Worm (Caenorhabditis elegans) whole organism, young adult: ENCODE measurements around the gene srbc-13.
A peak's percentile ranks its signal among the peaks of the same experiment; 100 is the strongest.
"Not testable (repeated sequence)": the region's sequence is repeated elsewhere in the genome, so short reads cannot be mapped to it uniquely, and the experiment has no call there.

Experiments used
- B0035.1 ChIP-seq: sonication (generic microtip); optimal IDR thresholded peaks from 2 replicates; lab custom pipeline; 2016; ENCODE audit warnings: missing genetic modification characterization, mild to moderate bottlenecking, missing compliant biosample characterization, missing genotype, missing genetic modification reagents
- C17E4.6 ChIP-seq: fragments of 200-800 bp; sonication (Bioruptor generic); IDR thresholded peaks from 2 replicates; pipeline ENCODE4 v1.3.6; 2022; ENCODE audit warnings: missing genetic modification reagents, missing genetic modification characterization, missing compliant biosample characterization
- D2030.7 ChIP-seq: fragments of 200-800 bp; sonication (Bioruptor generic); IDR thresholded peaks from 2 replicates; pipeline ENCODE4 v1.3.6; 2022; ENCODE audit warnings: missing genetic modification reagents, missing genetic modification characterization, missing compliant biosample characterization
- F39B2.1 ChIP-seq: fragments of 200-800 bp; sonication (Bioruptor generic); IDR thresholded peaks from 2 replicates; pipeline ENCODE4 v1.3.6; 2022; ENCODE audit warnings: missing genetic modification reagents, missing genetic modification characterization, missing compliant biosample characterization
- F52B5.7 ChIP-seq: sonication (generic microtip); optimal IDR thresholded peaks from 2 replicates; lab custom pipeline; 2016; ENCODE audit warnings: mild to moderate bottlenecking, missing genetic modification characterization, missing compliant biosample characterization
- T26A5.8 ChIP-seq: sonication (generic microtip); optimal IDR thresholded peaks from 2 replicates; lab custom pipeline; 2016; ENCODE audit warnings: missing genetic modification characterization, missing compliant biosample characterization
- Y53F4B.3 ChIP-seq: fragments of 200-800 bp; sonication (Bioruptor generic); IDR thresholded peaks from 2 replicates; pipeline ENCODE4 v1.3.6; 2022; ENCODE audit warnings: missing genetic modification reagents, missing genetic modification characterization, missing compliant biosample characterization
- Y53G8AR.9 ChIP-seq: fragments of 200-800 bp; sonication (Bioruptor generic); conservative IDR thresholded peaks from 2 replicates; pipeline ENCODE4 v1.3.6; 2022; ENCODE audit warnings: missing genetic modification reagents, missing genetic modification characterization, missing compliant biosample characterization
- Y56A3A.18 ChIP-seq: fragments of 200-800 bp; sonication (Bioruptor generic); IDR thresholded peaks from 2 replicates; pipeline ENCODE4 v1.3.6; 2022; ENCODE audit warnings: missing genetic modification reagents, missing genetic modification characterization, missing compliant biosample characterization
- Y67H2A.10 ChIP-seq: fragments of 200-800 bp; sonication (Bioruptor generic); conservative IDR thresholded peaks from 2 replicates; pipeline ENCODE4 v1.3.6; 2022; ENCODE audit warnings: missing genetic modification reagents, missing genetic modification characterization, missing compliant biosample characterization
- ama-1 ChIP-seq, 3 experiments: fragments of 150-350 bp in 1 of 3; sonication (generic microtip) in 2 of 3; optimal IDR thresholded peaks; 2 replicates each; lab custom pipeline; 2014 to 2018; ENCODE audit warnings: missing biosample characterization in 2 of 3, missing genetic modification characterization in 2 of 3, missing genetic modification reagents in 2 of 3
- aptf-2 ChIP-seq: fragments of 200-800 bp; sonication (Bioruptor generic); conservative IDR thresholded peaks from 2 replicates; pipeline ENCODE4 v1.3.6; 2022; ENCODE audit warnings: missing genetic modification reagents, missing genetic modification characterization, missing compliant biosample characterization
- atf-7 ChIP-seq: sonication (generic microtip); optimal IDR thresholded peaks from 2 replicates; lab custom pipeline; 2017; ENCODE audit warnings: mild to moderate bottlenecking, missing genetic modification characterization, missing compliant biosample characterization
- bed-1 ChIP-seq: fragments of 200-800 bp; sonication (Bioruptor generic); IDR thresholded peaks from 2 replicates; pipeline ENCODE4 v1.3.6; 2022; ENCODE audit warnings: missing genetic modification reagents, missing genetic modification characterization, missing compliant biosample characterization
- ceh-100 ChIP-seq: fragments of 200-800 bp; sonication (Bioruptor generic); IDR thresholded peaks from 2 replicates; pipeline ENCODE4 v1.3.6; 2022; ENCODE audit warnings: missing genetic modification reagents, missing genetic modification characterization, missing compliant biosample characterization
- efl-1 ChIP-seq: fragments of 150-350 bp; optimal IDR thresholded peaks from 2 replicates; lab custom pipeline; 2014; ENCODE audit warnings: missing biosample characterization, missing genetic modification reagents, missing genetic modification characterization
- egl-18 ChIP-seq: fragments of 200-800 bp; sonication (Bioruptor generic); IDR thresholded peaks from 2 replicates; pipeline ENCODE4 v1.3.6; 2022; ENCODE audit warnings: missing genetic modification reagents, missing genetic modification characterization, missing compliant biosample characterization
- egrh-3 ChIP-seq: fragments of 200-800 bp; sonication (Bioruptor generic); IDR thresholded peaks from 2 replicates; pipeline ENCODE4 v1.3.6; 2022; ENCODE audit warnings: missing genetic modification reagents, missing genetic modification characterization, missing compliant biosample characterization
- ekl-4 ChIP-seq: fragments of 200-800 bp; sonication (Bioruptor generic); IDR thresholded peaks from 2 replicates; pipeline ENCODE4 v1.3.6; 2022; ENCODE audit warnings: missing genetic modification reagents, missing genetic modification characterization, missing compliant biosample characterization
- him-1 ChIP-seq: sonication (generic microtip); optimal IDR thresholded peaks from 2 replicates; lab custom pipeline; 2016; ENCODE audit warnings: missing genotype, missing genetic modification reagents, missing genetic modification characterization, missing compliant biosample characterization
- hlh-12 ChIP-seq: sonication (generic microtip); optimal IDR thresholded peaks from 2 replicates; lab custom pipeline; 2016; ENCODE audit warnings: missing genetic modification characterization, missing compliant biosample characterization
- hrde-1 ChIP-seq: sonication (generic microtip); optimal IDR thresholded peaks from 2 replicates; lab custom pipeline; 2016; ENCODE audit warnings: missing genetic modification characterization, mild to moderate bottlenecking, missing compliant biosample characterization, moderate library complexity, missing genotype, missing genetic modification reagents, borderline replicate concordance
- hsf-1 ChIP-seq: fragments of 200-800 bp; sonication (Bioruptor generic); IDR thresholded peaks from 2 replicates; pipeline ENCODE4 v1.3.6; 2022; ENCODE audit warnings: missing genetic modification reagents, missing genetic modification characterization, missing compliant biosample characterization
- let-607 ChIP-seq, 2 experiments: fragments of 200-800 bp in 1 of 2; sonication (Bioruptor generic) in 1 of 2; sonication (generic microtip) in 1 of 2; optimal IDR thresholded peaks; 2 replicates each; lab custom pipeline; 2016 to 2018; ENCODE audit warnings: mild to moderate bottlenecking in 2 of 2, missing compliant biosample characterization in 2 of 2, missing genetic modification characterization in 2 of 2, moderate library complexity in 2 of 2, missing genotype in 1 of 2
- lin-26 ChIP-seq: fragments of 200-800 bp; sonication (Bioruptor generic); IDR thresholded peaks from 2 replicates; pipeline ENCODE4 v1.3.6; 2022; ENCODE audit warnings: missing genetic modification reagents, missing genetic modification characterization, missing compliant biosample characterization
- lin-54 ChIP-seq: fragments of 200-800 bp; sonication (Bioruptor generic); optimal IDR thresholded peaks from 2 replicates; lab custom pipeline; 2018; ENCODE audit warnings: mild to moderate bottlenecking, missing genetic modification characterization, missing compliant biosample characterization
- lsl-1 ChIP-seq: fragments of 200-800 bp; sonication (Bioruptor generic); optimal IDR thresholded peaks from 2 replicates; lab custom pipeline; 2018; ENCODE audit warnings: mild to moderate bottlenecking, missing genetic modification characterization, moderate library complexity, missing compliant biosample characterization
- madf-10 ChIP-seq: sonication (generic microtip); optimal IDR thresholded peaks from 2 replicates; lab custom pipeline; 2016; ENCODE audit warnings: mild to moderate bottlenecking, missing genetic modification characterization, missing compliant biosample characterization
- madf-6 ChIP-seq: fragments of 200-800 bp; sonication (Bioruptor generic); IDR thresholded peaks from 2 replicates; pipeline ENCODE4 v1.3.6; 2022; ENCODE audit warnings: missing genetic modification reagents, missing genetic modification characterization, missing compliant biosample characterization
- mcd-1 ChIP-seq: fragments of 200-800 bp; sonication (Bioruptor generic); IDR thresholded peaks from 2 replicates; pipeline ENCODE4 v1.3.6; 2022; ENCODE audit warnings: missing genetic modification reagents, missing genetic modification characterization, missing compliant biosample characterization
- mxl-1 ChIP-seq: sonication (generic microtip); optimal IDR thresholded peaks from 2 replicates; lab custom pipeline; 2016; ENCODE audit warnings: missing genetic modification characterization, missing compliant biosample characterization
- nfya-1 ChIP-seq: sonication (generic microtip); optimal IDR thresholded peaks from 2 replicates; lab custom pipeline; 2017; ENCODE audit warnings: antibody characterized with exemption, missing compliant biosample characterization, missing genetic modification characterization, borderline replicate concordance; ENCODE audit not compliant: insufficient read depth
- nfyb-1 ChIP-seq: fragments of 200-800 bp; sonication (Bioruptor generic); IDR thresholded peaks from 2 replicates; pipeline ENCODE4 v1.3.6; 2022; ENCODE audit warnings: missing genetic modification reagents, missing genetic modification characterization, missing compliant biosample characterization
- nhr-80 ChIP-seq: sonication (generic microtip); optimal IDR thresholded peaks from 2 replicates; lab custom pipeline; 2016; ENCODE audit warnings: missing genetic modification characterization, missing compliant biosample characterization
- pbrm-1 ChIP-seq: fragments of 200-800 bp; sonication (Bioruptor generic); IDR thresholded peaks from 2 replicates; pipeline ENCODE4 v1.3.6; 2022; ENCODE audit warnings: missing genetic modification reagents, missing genetic modification characterization, missing compliant biosample characterization
- pha-4 ChIP-seq: fragments of 150-350 bp; sonication (generic microtip); optimal IDR thresholded peaks from 2 replicates; lab custom pipeline; 2014; ENCODE audit warnings: missing biosample characterization, missing genetic modification reagents, missing genetic modification characterization
- sea-2 ChIP-seq: fragments of 200-800 bp; sonication (Bioruptor generic); IDR thresholded peaks from 2 replicates; pipeline ENCODE4 v1.3.6; 2022; ENCODE audit warnings: missing genetic modification characterization, missing compliant biosample characterization
- somi-1 ChIP-seq: fragments of 200-800 bp; sonication (Bioruptor generic); optimal IDR thresholded peaks from 2 replicates; lab custom pipeline; 2018; ENCODE audit warnings: mild to moderate bottlenecking, missing genetic modification characterization, missing compliant biosample characterization
- unc-62 ChIP-seq: fragments of 150-350 bp; optimal IDR thresholded peaks from 2 replicates; lab custom pipeline; 2014; ENCODE audit warnings: missing biosample characterization, missing genetic modification reagents, missing genetic modification characterization
- zfh-2 ChIP-seq: fragments of 200-800 bp; sonication (Bioruptor generic); conservative IDR thresholded peaks from 2 replicates; pipeline ENCODE4 v1.3.6; 2022; ENCODE audit warnings: missing genetic modification reagents, missing genetic modification characterization, missing compliant biosample characterization
- ztf-18 ChIP-seq: sonication (generic microtip); optimal IDR thresholded peaks from 2 replicates; lab custom pipeline; 2016; ENCODE audit warnings: missing genotype, mild to moderate bottlenecking, missing genetic modification characterization, missing compliant biosample characterization
- ztf-3 ChIP-seq: fragments of 200-800 bp; sonication (Bioruptor generic); optimal IDR thresholded peaks from 2 replicates; lab custom pipeline; 2018; ENCODE audit warnings: mild to moderate bottlenecking, missing genetic modification characterization, missing compliant biosample characterization

The srbc-13 gene

DNA sequence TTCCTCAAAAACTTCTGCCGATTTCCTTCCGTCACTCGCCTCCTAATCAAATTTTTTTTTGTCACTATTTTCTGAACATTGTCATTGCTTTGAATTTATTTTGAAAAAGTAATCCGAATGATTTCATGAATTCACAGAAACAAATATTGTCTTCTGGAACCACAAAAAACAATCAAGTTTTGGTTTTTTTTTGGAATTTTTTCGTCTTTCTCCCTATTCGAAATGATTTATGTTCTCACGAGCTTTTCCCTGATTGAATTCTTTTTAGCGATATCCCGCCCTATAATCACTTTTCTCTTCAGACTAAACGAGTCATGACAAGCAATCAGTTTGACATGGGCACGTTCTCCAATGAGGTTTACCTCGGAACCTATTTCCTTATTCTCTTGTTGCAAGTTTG is 14.3 kb upstream of the srbc-13 start, which contains the start of gene F41H8.1:
Gene F41H8.1, plus strand, starts transcription at position 301 of the 400 bp plus-strand sequence.
- no peak for TF ChIP-seq madf-10
- no peak for TF ChIP-seq nhr-80 (tag; lab: Kevin White, UChicago)
- TF ChIP-seq ztf-18 (tag; lab: Kevin White, UChicago): no peak
- no peak for TF ChIP-seq T26A5.8 (tag; lab: Kevin White, UChicago)
- TF ChIP-seq pha-4 (tag; lab: Kevin White, UChicago): no peak
- TF ChIP-seq F52B5.7 (tag; lab: Kevin White, UChicago): no peak
- TF ChIP-seq F39B2.1 (GFP tag; lab: Robert Waterston, UW): no peak
- no peak for TF ChIP-seq hsf-1 (GFP tag; lab: Robert Waterston, UW)
- no peak for TF ChIP-seq hlh-12 (tag; lab: Kevin White, UChicago)
- TF ChIP-seq C17E4.6 (GFP tag; lab: Robert Waterston, UW): no peak
- TF ChIP-seq sea-2 (GFP tag; lab: Robert Waterston, UW): no peak
- TF ChIP-seq hrde-1 (tag; lab: Kevin White, UChicago): no peak
- no peak for TF ChIP-seq B0035.1 (tag; lab: Kevin White, UChicago)
- TF ChIP-seq ceh-100: no peak
- TF ChIP-seq somi-1 (GFP tag; lab: Kevin White, UChicago): no peak
- TF ChIP-seq atf-7 (tag; lab: Kevin White, UChicago): no peak
- TF ChIP-seq bed-1 (GFP tag; lab: Robert Waterston, UW): no peak
- TF ChIP-seq ekl-4 (GFP tag; lab: Robert Waterston, UW): no peak
- no peak for TF ChIP-seq aptf-2 (GFP tag; lab: Robert Waterston, UW)

DNA sequence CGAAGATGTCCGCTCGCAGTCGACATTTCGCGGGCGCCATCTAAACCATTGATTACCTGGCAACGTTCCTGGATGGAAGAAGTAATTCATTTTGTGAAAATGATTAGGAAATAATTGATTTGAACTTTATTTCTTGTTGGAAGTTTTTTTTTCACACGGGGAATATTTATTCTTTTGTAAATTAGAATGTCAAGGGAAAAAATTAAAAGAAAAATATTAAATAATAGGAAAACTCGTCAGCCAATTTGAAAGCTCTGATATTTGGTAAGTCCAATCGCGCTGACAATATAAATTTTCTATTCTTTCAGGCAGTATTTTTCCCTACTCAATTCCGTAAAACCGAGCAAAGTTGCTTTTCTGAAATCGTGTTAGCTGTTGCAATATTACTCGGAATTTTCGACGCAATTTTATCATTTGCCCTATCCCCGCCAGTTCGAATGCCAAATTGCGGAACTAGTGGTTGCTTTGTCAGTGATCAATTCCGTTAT is 8.6 kb upstream of the srbc-13 start, which contains the start of the genes K09C6.7 and K09C6.10:
Gene K09C6.7, minus strand, starts transcription at position 101 of the 488 bp plus-strand sequence.
Gene K09C6.10, plus strand, starts transcription at position 438 of the 488 bp plus-strand sequence.
- not testable (repeated sequence) for TF ChIP-seq Y53G8AR.9 (GFP tag; lab: Robert Waterston, UW); lin-54 (GFP tag; lab: Kevin White, UChicago); ceh-100

DNA sequence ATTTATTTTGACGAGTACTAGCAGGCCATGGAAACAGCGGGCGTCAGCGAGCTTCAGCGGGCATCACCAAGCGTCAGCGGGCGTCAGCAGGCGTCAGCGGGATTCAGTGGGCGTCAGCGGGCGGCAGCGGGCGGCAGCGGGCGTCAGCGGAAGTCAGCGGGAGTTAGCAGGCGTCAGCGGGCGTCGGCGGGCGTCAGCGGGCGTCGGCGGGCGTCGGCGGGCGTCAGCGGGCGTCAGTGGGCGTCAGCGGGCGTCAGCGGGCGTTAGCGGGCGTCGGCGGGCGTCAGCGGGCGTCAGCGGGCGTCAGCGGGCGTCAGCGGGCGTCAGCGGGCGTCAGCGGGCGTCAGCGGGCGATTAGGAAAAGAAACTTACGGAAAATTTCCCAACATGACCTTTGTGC is 5.0 kb upstream of the srbc-13 start:
- TF ChIP-seq ama-1 (optimal IDR thresholded peaks at IDR 0.05; lab: Kevin White, UChicago) (no peak), ama-1 (GFP tag; optimal IDR thresholded peaks at IDR 0.05; lab: Kevin White, UChicago) (no peak), D2030.7 (0 out of 2 replicates have a peak, but pooled peaks have one; percentile 14), egrh-3 (peak; percentile 100), nfyb-1 (GFP tag; lab: Robert Waterston, UW) (no peak), let-607 (tag; optimal IDR thresholded peaks at IDR 0.05; lab: Kevin White, UChicago) (no peak), lin-26 (GFP tag; lab: Robert Waterston, UW) (no peak), Y67H2A.10 (no peak), ztf-3 (no peak), pbrm-1 (GFP tag; lab: Robert Waterston, UW) (no peak), efl-1 (GFP tag; lab: Kevin White, UChicago) (no peak), egl-18 (no peak), F52B5.7 (tag; lab: Kevin White, UChicago) (no peak), nfya-1 (no peak), madf-6 (GFP tag; lab: Robert Waterston, UW) (no peak), him-1 (tag; lab: Kevin White, UChicago) (no peak), zfh-2 (GFP tag; lab: Robert Waterston, UW) (peak; percentile 89), C17E4.6 (GFP tag; lab: Robert Waterston, UW) (no peak), Y56A3A.18 (no peak), mcd-1 (peak; percentile 59; the same call in 1 of the 2 replicates), unc-62 (no peak), mxl-1 (tag; lab: Kevin White, UChicago) (no peak), Y53F4B.3 (GFP tag; lab: Robert Waterston, UW) (no peak), lsl-1 (GFP tag; lab: Kevin White, UChicago) (no peak)
- TF ChIP-seq, all 124 proteins: peak for 4
